Worm (Caenorhabditis elegans): ENCODE results near the gene Y6G8.15.
"Not testable (repeated sequence)": the region's sequence is repeated elsewhere in the genome, so short reads cannot be mapped to it uniquely, and the experiment has no call there.

Gene Y6G8.15

ce11 chrV:17595691-17596090, 14.7 kb downstream of the Y6G8.15 start:
- TF ChIP-seq ceh-13 (GFP tag; optimal IDR thresholded peaks at IDR 0.05) = no peak
- TF ChIP-seq scrt-1 (GFP tag; IDR thresholded peaks at IDR 0.05) = no peak
- TF ChIP-seq ceh-36 (tag; optimal IDR thresholded peaks at IDR 0.05) = no peak
- no peak for TF ChIP-seq tbx-11 (GFP tag; IDR thresholded peaks at IDR 0.05)
- no peak for TF ChIP-seq hmg-4 (GFP tag; optimal IDR thresholded peaks at IDR 0.05)
- TF ChIP-seq tra-4 (tag; optimal IDR thresholded peaks at IDR 0.05) = no peak
- no peak for TF ChIP-seq pes-1 (GFP tag; IDR thresholded peaks at IDR 0.05)
- TF ChIP-seq hnd-1 (tag; optimal IDR thresholded peaks at IDR 0.05) = no peak
- no peak for TF ChIP-seq ets-7 (tag; optimal IDR thresholded peaks at IDR 0.05)
- no peak for TF ChIP-seq flt-1 (GFP tag; IDR thresholded peaks at IDR 0.05)
- TF ChIP-seq sea-1 (GFP tag; conservative IDR thresholded peaks at IDR 0.05) = no peak
- no peak for TF ChIP-seq B0310.2 (tag; optimal IDR thresholded peaks at IDR 0.05)
- no peak for TF ChIP-seq ama-1 (optimal IDR thresholded peaks at IDR 0.05)
- no peak for TF ChIP-seq F13C5.2 (tag; optimal IDR thresholded peaks at IDR 0.05)
- no peak for TF ChIP-seq tbx-37 (GFP tag; conservative IDR thresholded peaks at IDR 0.05)
- TF ChIP-seq aly-1 (tag; optimal IDR thresholded peaks at IDR 0.05) = no peak
- TF ChIP-seq hmbx-1 (tag; optimal IDR thresholded peaks at IDR 0.05) = no peak

ce11 chrV:17584352-17584843, 26.0 kb downstream of the Y6G8.15 start, which contains the start of gene fbxa-133:
Gene fbxa-133 (plus strand): TSS chrV:17584793.
- not testable (repeated sequence) for TF ChIP-seq pes-1 (GFP tag; IDR thresholded peaks at IDR 0.05); scrt-1 (GFP tag; IDR thresholded peaks at IDR 0.05); ets-7 (tag; optimal IDR thresholded peaks at IDR 0.05)

ce11 chrV:17580017-17580416, 30.4 kb downstream of the Y6G8.15 start:
- no peak for TF ChIP-seq ceh-13 (GFP tag; optimal IDR thresholded peaks at IDR 0.05)
- no peak for TF ChIP-seq hmbx-1 (tag; optimal IDR thresholded peaks at IDR 0.05)
- TF ChIP-seq tbx-37 (GFP tag; conservative IDR thresholded peaks at IDR 0.05) = no peak
- no peak for TF ChIP-seq F13C5.2 (tag; optimal IDR thresholded peaks at IDR 0.05)
- TF ChIP-seq flt-1 (GFP tag; IDR thresholded peaks at IDR 0.05) = no peak
- no peak for TF ChIP-seq pes-1 (GFP tag; IDR thresholded peaks at IDR 0.05)
- TF ChIP-seq scrt-1 (GFP tag; IDR thresholded peaks at IDR 0.05) = no peak
- TF ChIP-seq B0310.2 (tag; optimal IDR thresholded peaks at IDR 0.05) = no peak
- TF ChIP-seq hnd-1 (tag; optimal IDR thresholded peaks at IDR 0.05) = no peak
- TF ChIP-seq ceh-36 (tag; optimal IDR thresholded peaks at IDR 0.05) = no peak
- no peak for TF ChIP-seq sea-1 (GFP tag; conservative IDR thresholded peaks at IDR 0.05)
- TF ChIP-seq ets-7 (tag; optimal IDR thresholded peaks at IDR 0.05) = no peak

ce11 chrV:17566850-17567249, 43.6 kb downstream of the Y6G8.15 start, which contains the start of gene C38D9.2:
Gene C38D9.2 (plus strand): TSS chrV:17567150.
- TF ChIP-seq B0310.2 (tag; optimal IDR thresholded peaks at IDR 0.05) = no peak
- TF ChIP-seq tbx-37 (GFP tag; conservative IDR thresholded peaks at IDR 0.05) = no peak
- TF ChIP-seq scrt-1 (GFP tag; IDR thresholded peaks at IDR 0.05) = no peak
- no peak for TF ChIP-seq sea-1 (GFP tag; conservative IDR thresholded peaks at IDR 0.05)
- TF ChIP-seq ceh-13 (GFP tag; optimal IDR thresholded peaks at IDR 0.05) = no peak
- no peak for TF ChIP-seq aly-1 (tag; optimal IDR thresholded peaks at IDR 0.05)
- TF ChIP-seq F13C5.2 (tag; optimal IDR thresholded peaks at IDR 0.05) = no peak
- TF ChIP-seq ama-1 (optimal IDR thresholded peaks at IDR 0.05) = no peak
- TF ChIP-seq ceh-36 (tag; optimal IDR thresholded peaks at IDR 0.05) = no peak
- TF ChIP-seq flt-1 (GFP tag; IDR thresholded peaks at IDR 0.05) = no peak
- no peak for TF ChIP-seq tra-4 (tag; optimal IDR thresholded peaks at IDR 0.05)
- no peak for TF ChIP-seq hmbx-1 (tag; optimal IDR thresholded peaks at IDR 0.05)
- TF ChIP-seq hnd-1 (tag; optimal IDR thresholded peaks at IDR 0.05) = no peak
- no peak for TF ChIP-seq hmg-4 (GFP tag; optimal IDR thresholded peaks at IDR 0.05)

- TF ChIP-seq ceh-36 (tag; optimal IDR thresholded peaks at IDR 0.05) (no peak), tbx-11 (GFP tag; IDR thresholded peaks at IDR 0.05) (no peak), F13C5.2 (tag; optimal IDR thresholded peaks at IDR 0.05) (no peak), hmbx-1 (tag; optimal IDR thresholded peaks at IDR 0.05) (no peak), flt-1 (GFP tag; IDR thresholded peaks at IDR 0.05) (no peak), scrt-1 (GFP tag; IDR thresholded peaks at IDR 0.05) (no peak), tra-4 (tag; optimal IDR thresholded peaks at IDR 0.05) (no peak), aly-1 (tag; optimal IDR thresholded peaks at IDR 0.05) (no peak), pes-1 (GFP tag; IDR thresholded peaks at IDR 0.05) (no peak), hmg-4 (GFP tag; optimal IDR thresholded peaks at IDR 0.05) (no peak), sea-1 (GFP tag; conservative IDR thresholded peaks at IDR 0.05) (no peak), ama-1 (optimal IDR thresholded peaks at IDR 0.05) (no peak), ets-7 (tag; optimal IDR thresholded peaks at IDR 0.05) (no peak), ceh-13 (GFP tag; optimal IDR thresholded peaks at IDR 0.05) (no peak), B0310.2 (tag; optimal IDR thresholded peaks at IDR 0.05) (no peak), hnd-1 (tag; optimal IDR thresholded peaks at IDR 0.05) (no peak)
These were observed 44.5 kb downstream of the Y6G8.15 start, which contains the start of gene fbxa-171 for ce11 chrV:17565903-17566302. Gene fbxa-171 (minus strand): TSS chrV:17566003.
